Fruit fly (Drosophila melanogaster): ENCODE results near the gene S.

S gene

dm6 chr2L:1108029-1108688 lies 30.5 kb upstream of the S start, which contains the start of the genes PolrMT and CG14339:
Gene PolrMT (minus strand): TSS chr2L:1108373.
Gene CG14339 (plus strand): TSS chr2L:1108540.
- TF ChIP-seq amos (GFP tag; IDR thresholded peaks at IDR 0.05; ENCODE audit: partially characterized antibody) (peak; percentile 35; the same call in 1 of the 2 replicates), sug (tag; optimal IDR thresholded peaks at IDR 0.05) (peak; percentile 83), CHES-1-like (GFP tag; optimal IDR thresholded peaks at IDR 0.05) (peak; percentile 82), CG9437 (GFP tag; optimal IDR thresholded peaks at IDR 0.05) (peak; percentile 46), CG15269 (tag; optimal IDR thresholded peaks at IDR 0.05) (no peak), scrt (GFP tag; optimal IDR thresholded peaks at IDR 0.05) (no peak), CG10267 (tag; optimal IDR thresholded peaks at IDR 0.05) (peak; percentile 43), lov (optimal IDR thresholded peaks at IDR 0.05) (no peak), lov (GFP tag; IDR thresholded peaks at IDR 0.05) (no peak), klu (GFP tag; IDR thresholded peaks at IDR 0.05) (no peak), zfh2 (GFP tag; optimal IDR thresholded peaks at IDR 0.05) (peak; percentile 1), Drgx (GFP tag; IDR thresholded peaks at IDR 0.05) (0 out of 2 replicates have a peak, but pooled peaks have one; percentile 23), NFAT (GFP tag; IDR thresholded peaks at IDR 0.05) (0 out of 2 replicates have a peak, but pooled peaks have one; percentile 25), nmo (GFP tag; optimal IDR thresholded peaks at IDR 0.05) (peak; percentile 62), Dfd (GFP tag; optimal IDR thresholded peaks at IDR 0.05) (no peak), Fer1 (GFP tag; optimal IDR thresholded peaks at IDR 0.05) (peak; percentile 48), dm (GFP tag; optimal IDR thresholded peaks at IDR 0.05) (peak; percentile 95), az2 (GFP tag; optimal IDR thresholded peaks at IDR 0.05) (peak; percentile 29), CG12659 (GFP tag; optimal IDR thresholded peaks at IDR 0.05) (peak; percentile 70), Xrp1 (GFP tag; IDR thresholded peaks at IDR 0.05) (0 out of 2 replicates have a peak, but pooled peaks have one; percentile 15), Atf-2 (GFP tag; optimal IDR thresholded peaks at IDR 0.05) (no peak), Ets97D (GFP tag; optimal IDR thresholded peaks at IDR 0.05) (peak; percentile 69), bab2 (GFP tag; optimal IDR thresholded peaks at IDR 0.05) (no peak), CoRest (tag; optimal IDR thresholded peaks at IDR 0.05) (peak; percentile 63), Mes4 (GFP tag; optimal IDR thresholded peaks at IDR 0.05) (peak; percentile 49), CG3163 (GFP tag; optimal IDR thresholded peaks at IDR 0.05) (peak; percentile 2), Atf6 (GFP tag; IDR thresholded peaks at IDR 0.05) (no peak), Max (GFP tag; optimal IDR thresholded peaks at IDR 0.05) (peak; percentile 85), CG17829 (tag; optimal IDR thresholded peaks at IDR 0.05) (peak; percentile 35), CG9727 (GFP tag; optimal IDR thresholded peaks at IDR 0.05) (peak; percentile 32), Antp (GFP tag; optimal IDR thresholded peaks at IDR 0.05) (peak; percentile 10), CG18619 (GFP tag; optimal IDR thresholded peaks at IDR 0.05) (peak; percentile 13), HmgD (GFP tag; optimal IDR thresholded peaks at IDR 0.05) (peak; percentile 73), E2f2 (GFP tag; IDR thresholded peaks at IDR 0.05) (peak; percentile 59), Dip3 (GFP tag; optimal IDR thresholded peaks at IDR 0.05) (peak; percentile 13), zfh1 (GFP tag; IDR thresholded peaks at IDR 0.05) (0 out of 3 replicates have a peak, but pooled peaks have one; percentile 29), Hr3 (GFP tag; optimal IDR thresholded peaks at IDR 0.05) (peak; percentile 35), CG14014 (GFP tag; IDR thresholded peaks at IDR 0.05) (peak; percentile 57; the same call in 1 of the 2 replicates), twi (tag; optimal IDR thresholded peaks at IDR 0.05) (peak; percentile 38), knrl (GFP tag; IDR thresholded peaks at IDR 0.05; ENCODE audit: partially characterized antibody) (peak; percentile 26; the same call in 1 of the 3 replicates), Dll (GFP tag; IDR thresholded peaks at IDR 0.05; ENCODE audit: partially characterized antibody) (0 out of 4 replicates have a peak, but pooled peaks have one; percentile 31), CG3995 (GFP tag; optimal IDR thresholded peaks at IDR 0.05) (peak; percentile 45), prd (optimal IDR thresholded peaks at IDR 0.05) (no peak), prd (GFP tag; IDR thresholded peaks at IDR 0.05) (peak; percentile 30; the same call in 2 of the 3 replicates), slp2 (GFP tag; optimal IDR thresholded peaks at IDR 0.05) (peak; percentile 13), Ptx1 (GFP tag; IDR thresholded peaks at IDR 0.05) (no peak), CG33557 (GFP tag; optimal IDR thresholded peaks at IDR 0.05) (peak; percentile 4), CG9215 (GFP tag; IDR thresholded peaks at IDR 0.05) (no peak), CG34376 (GFP tag; optimal IDR thresholded peaks at IDR 0.05) (peak; percentile 10), bbx (GFP tag; IDR thresholded peaks at IDR 0.05; ENCODE audit: partially characterized antibody) (peak; percentile 43; the same call in 1 of the 2 replicates)
